Fruit fly (Drosophila melanogaster) whole organism: ENCODE results near the gene PGRP-SB1.

Experiments used
- CG8478 ChIP-seq: fragments of >200 bp; optimal IDR thresholded peaks from 2 replicates; lab custom pipeline; 2018; ENCODE audit warnings: inconsistent platforms
- EcR ChIP-seq, 2 experiments: fragments of >200 bp; optimal IDR thresholded peaks; 2 replicates each; lab custom pipeline; 2017; ENCODE audit warnings: missing biosample characterization in 2 of 2, missing genetic modification characterization in 2 of 2, missing genetic modification reagents in 2 of 2
- pan ChIP-seq: fragments of >200 bp; optimal IDR thresholded peaks from 2 replicates; lab custom pipeline; 2017
- psq ChIP-seq: fragments of >200 bp; optimal IDR thresholded peaks from 2 replicates; lab custom pipeline; 2017
- usp ChIP-seq: fragments of >200 bp; optimal IDR thresholded peaks from 2 replicates; lab custom pipeline; 2017; ENCODE audit warnings: missing biosample characterization, missing genetic modification characterization, mixed read lengths

- TF ChIP-seq pan (lab: Kevin White, UChicago) (no peak), psq (lab: Kevin White, UChicago) (no peak), EcR (GFP tag; optimal IDR thresholded peaks at IDR 0.05; lab: Kevin White, UChicago) (no peak), usp (GFP tag; lab: Kevin White, UChicago) (no peak), CG8478 (lab: Kevin White, UChicago) (no peak)
Observed at dm6 chr3L:16741660-16742059, 13.9 kb upstream of the PGRP-SB1 start.
